Worm (Caenorhabditis elegans) whole organism, L4 larva: ENCODE data around the gene F09E5.16.
A peak's percentile ranks its signal among the peaks of the same experiment; 100 is the strongest.

Experiments
- T20F7.1 ChIP-seq: fragments of 200-800 bp; sonication (Bioruptor generic); optimal IDR thresholded peaks from 2 replicates; lab custom pipeline; 2018; ENCODE audit warnings: mild to moderate bottlenecking, missing genetic modification characterization, missing compliant biosample characterization
- Y5F2A.4 ChIP-seq: fragments of 200-800 bp; sonication (Bioruptor generic); optimal IDR thresholded peaks from 2 replicates; lab custom pipeline; 2018; ENCODE audit warnings: mild to moderate bottlenecking, missing genetic modification characterization, missing compliant biosample characterization
- Y75B8A.6 ChIP-seq: fragments of 200-800 bp; sonication (Bioruptor generic); IDR thresholded peaks from 2 replicates; pipeline ENCODE4 v1.3.6; 2022; ENCODE audit warnings: missing genetic modification reagents, missing genetic modification characterization, missing compliant biosample characterization
- ZK546.5 ChIP-seq, 2 experiments: sonication (generic microtip); optimal IDR thresholded peaks; 2 replicates each; lab custom pipeline; 2017; ENCODE audit warnings: missing biosample characterization in 2 of 2, missing genetic modification characterization in 2 of 2
- ceh-32 ChIP-seq: sonication (generic microtip); optimal IDR thresholded peaks from 2 replicates; lab custom pipeline; 2016; ENCODE audit warnings: mild to moderate bottlenecking, missing genetic modification characterization, missing compliant biosample characterization; ENCODE audit not compliant: poor library complexity
- ctbp-1 ChIP-seq: fragments of 200-800 bp; sonication (Bioruptor generic); IDR thresholded peaks from 2 replicates; pipeline ENCODE4 v1.3.6; 2022; ENCODE audit warnings: missing genetic modification reagents, missing genetic modification characterization, missing compliant biosample characterization
- daf-16 ChIP-seq, 3 experiments: sonication (generic microtip); optimal IDR thresholded peaks; 2 replicates each; lab custom pipeline; 2016 to 2017; ENCODE audit warnings: missing genetic modification characterization in 3 of 3, missing genetic modification reagents in 3 of 3, mild to moderate bottlenecking in 2 of 3, missing compliant biosample characterization in 2 of 3, missing biosample characterization in 1 of 3, moderate library complexity in 1 of 3
- daf-8 ChIP-seq: fragments of 200-800 bp; sonication (Bioruptor generic); IDR thresholded peaks from 2 replicates; pipeline ENCODE4 v1.3.6; 2022; ENCODE audit warnings: missing genetic modification characterization, missing compliant biosample characterization
- dmd-9 ChIP-seq: fragments of 200-800 bp; sonication (Bioruptor generic); IDR thresholded peaks from 2 replicates; pipeline ENCODE4 v1.3.6; 2022; ENCODE audit warnings: missing genetic modification reagents, missing genetic modification characterization, missing compliant biosample characterization
- dpl-1 ChIP-seq: fragments of 150-350 bp; optimal IDR thresholded peaks from 2 replicates; lab custom pipeline; 2014; ENCODE audit warnings: missing biosample characterization, missing genetic modification reagents, missing genetic modification characterization
- duxl-1 ChIP-seq: sonication (generic microtip); optimal IDR thresholded peaks from 2 replicates; lab custom pipeline; 2016; ENCODE audit warnings: mild to moderate bottlenecking, missing genetic modification characterization, moderate library complexity, missing compliant biosample characterization; ENCODE audit not compliant: poor library complexity
- fos-1 ChIP-seq: fragments of 150-350 bp; optimal IDR thresholded peaks from 2 replicates; lab custom pipeline; 2014; ENCODE audit warnings: missing biosample characterization, missing genetic modification characterization
- gei-8 ChIP-seq: fragments of 200-800 bp; sonication (Bioruptor generic); optimal IDR thresholded peaks from 2 replicates; lab custom pipeline; 2018; ENCODE audit warnings: mild to moderate bottlenecking, missing genetic modification characterization, missing compliant biosample characterization
- hlh-11 ChIP-seq: fragments of 200-800 bp; sonication (Bioruptor generic); optimal IDR thresholded peaks from 2 replicates; lab custom pipeline; 2018; ENCODE audit warnings: mild to moderate bottlenecking, missing genetic modification characterization, missing compliant biosample characterization
- hlh-30 ChIP-seq: sonication (generic microtip); optimal IDR thresholded peaks from 2 replicates; lab custom pipeline; 2017; ENCODE audit warnings: antibody characterized with exemption, mild to moderate bottlenecking, missing genetic modification characterization, missing compliant biosample characterization; ENCODE audit not compliant: insufficient read depth
- hmg-1.1 ChIP-seq: fragments of 200-800 bp; sonication (Bioruptor generic); IDR thresholded peaks from 2 replicates; pipeline ENCODE4 v1.3.6; 2022; ENCODE audit warnings: missing genetic modification reagents, missing genetic modification characterization, missing compliant biosample characterization
- lim-7 ChIP-seq: fragments of 200-800 bp; sonication (Bioruptor generic); IDR thresholded peaks from 2 replicates; pipeline ENCODE4 v1.3.6; 2022; ENCODE audit warnings: missing genetic modification characterization, missing compliant biosample characterization
- lin-13 ChIP-seq: fragments of 150-350 bp; optimal IDR thresholded peaks from 2 replicates; lab custom pipeline; 2014; ENCODE audit warnings: missing biosample characterization, missing genetic modification reagents, missing genetic modification characterization
- lin-15B ChIP-seq: fragments of 150-350 bp; sonication (generic microtip); optimal IDR thresholded peaks from 3 replicates; lab custom pipeline; 2014; ENCODE audit warnings: missing biosample characterization, missing genetic modification characterization
- lin-38 ChIP-seq: fragments of 200-800 bp; sonication (Bioruptor generic); IDR thresholded peaks from 2 replicates; pipeline ENCODE4 v1.3.6; 2022; ENCODE audit warnings: missing genetic modification reagents, missing genetic modification characterization, missing compliant biosample characterization
- lin-39 ChIP-seq: fragments of 150-350 bp; optimal IDR thresholded peaks from 2 replicates; lab custom pipeline; 2014; ENCODE audit warnings: missing biosample characterization, missing genetic modification reagents, missing genetic modification characterization
- mep-1 ChIP-seq: fragments of 150-350 bp; sonication (generic microtip); optimal IDR thresholded peaks from 3 replicates; lab custom pipeline; 2014; ENCODE audit warnings: missing biosample characterization, missing genetic modification characterization
- mes-2 ChIP-seq: sonication (generic microtip); optimal IDR thresholded peaks from 2 replicates; lab custom pipeline; 2016; ENCODE audit warnings: missing genotype, mild to moderate bottlenecking, missing genetic modification characterization, missing compliant biosample characterization; ENCODE audit not compliant: poor library complexity, severe bottlenecking
- mxl-2 ChIP-seq: fragments of 200-800 bp; sonication (Bioruptor generic); conservative IDR thresholded peaks from 2 replicates; pipeline ENCODE4 v1.3.6; 2022; ENCODE audit warnings: missing genetic modification reagents, missing genetic modification characterization, missing compliant biosample characterization
- nhr-11 ChIP-seq: fragments of 150-350 bp; optimal IDR thresholded peaks from 2 replicates; lab custom pipeline; 2014; ENCODE audit warnings: missing biosample characterization, missing genetic modification characterization
- nhr-28 ChIP-seq: fragments of 150-350 bp; optimal IDR thresholded peaks from 2 replicates; lab custom pipeline; 2014; ENCODE audit warnings: missing biosample characterization, missing genetic modification characterization
- nhr-76 ChIP-seq: fragments of 150-350 bp; optimal IDR thresholded peaks from 2 replicates; lab custom pipeline; 2014; ENCODE audit warnings: missing biosample characterization, missing genetic modification characterization
- pha-4 ChIP-seq, 2 experiments: fragments of 150-350 bp in 1 of 2; fragments of 200-800 bp in 1 of 2; sonication (Bioruptor generic) in 1 of 2; IDR thresholded peaks in 1 of 2; optimal IDR thresholded peaks in 1 of 2; 2 replicates each; pipeline versions ENCODE4 v1.3.6 to Lab custom; 2014 to 2022; ENCODE audit warnings: missing genetic modification characterization in 2 of 2, missing genetic modification reagents in 2 of 2, missing biosample characterization in 1 of 2, missing compliant biosample characterization in 1 of 2
- php-3 ChIP-seq: fragments of 200-800 bp; sonication (Bioruptor generic); IDR thresholded peaks from 2 replicates; pipeline ENCODE4 v1.3.6; 2022; ENCODE audit warnings: missing genetic modification reagents, missing genetic modification characterization, missing compliant biosample characterization
- sdz-12 ChIP-seq: fragments of 200-800 bp; sonication (Bioruptor generic); optimal IDR thresholded peaks from 2 replicates; lab custom pipeline; 2018; ENCODE audit warnings: mild to moderate bottlenecking, missing genetic modification characterization, missing compliant biosample characterization
- snpc-1.2 ChIP-seq: fragments of 200-800 bp; sonication (Bioruptor generic); IDR thresholded peaks from 2 replicates; pipeline ENCODE4 v1.3.6; 2022; ENCODE audit warnings: missing genetic modification reagents, missing genetic modification characterization, missing compliant biosample characterization
- spr-3 ChIP-seq: fragments of 200-800 bp; sonication (Bioruptor generic); optimal IDR thresholded peaks from 2 replicates; lab custom pipeline; 2018; ENCODE audit warnings: mild to moderate bottlenecking, missing genetic modification characterization, missing compliant biosample characterization
- unc-130 ChIP-seq: sonication (generic microtip); optimal IDR thresholded peaks from 2 replicates; lab custom pipeline; 2016; ENCODE audit warnings: missing genetic modification reagents, missing genetic modification characterization, missing compliant biosample characterization
- unc-62 ChIP-seq, 3 experiments: fragments of 150-350 bp in 1 of 3; sonication (generic microtip); optimal IDR thresholded peaks in 2 of 3; peaks in 1 of 3; 1 replicate in 1 of 3; 2 replicates in 2 of 3; lab custom pipeline; 2014 to 2017; ENCODE audit warnings: missing biosample characterization in 3 of 3, missing genetic modification characterization in 3 of 3, missing genetic modification reagents in 3 of 3, missing genotype in 1 of 3
- zfp-3 ChIP-seq: fragments of 200-800 bp; sonication (Bioruptor generic); conservative IDR thresholded peaks from 2 replicates; pipeline ENCODE4 v1.3.6; 2022; ENCODE audit warnings: missing genetic modification reagents, missing genetic modification characterization, missing compliant biosample characterization
- zip-11 ChIP-seq: fragments of 200-800 bp; sonication (Bioruptor generic); IDR thresholded peaks from 2 replicates; pipeline ENCODE4 v1.3.6; 2022; ENCODE audit warnings: missing genetic modification characterization, missing compliant biosample characterization
- zip-2 ChIP-seq: fragments of 150-350 bp; optimal IDR thresholded peaks from 2 replicates; lab custom pipeline; 2014; ENCODE audit warnings: missing biosample characterization, missing genetic modification characterization

Gene F09E5.16

DNA sequence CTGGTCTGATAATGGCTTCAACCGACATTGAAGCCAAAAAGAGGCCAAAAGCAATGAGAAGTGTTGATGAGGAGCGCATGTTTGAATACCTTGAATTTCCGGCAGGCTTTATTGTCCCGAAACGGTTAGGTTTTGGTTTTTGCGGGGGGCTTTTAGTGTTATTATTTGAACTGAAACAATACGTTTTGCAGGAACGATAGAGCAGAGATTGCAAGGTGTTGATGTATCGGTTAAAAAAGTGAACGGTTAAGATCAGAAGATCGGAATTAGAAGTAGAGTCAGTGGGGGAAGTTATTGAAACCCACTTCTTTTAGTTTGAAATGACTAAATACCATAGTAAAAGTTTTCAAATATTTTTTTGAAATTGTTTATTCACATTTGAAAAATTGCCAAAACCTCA lies 42.0 kb upstream of the F09E5.16 start, which contains the start of gene clec-141:
Gene clec-141 (minus strand): TSS at position 101 of the 400 bp plus-strand sequence.
- TF ChIP-seq hmg-1.1 (GFP tag; lab: Robert Waterston, UW) (no peak), ZK546.5 (tag; optimal IDR thresholded peaks at IDR 0.05; lab: Kevin White, UChicago) (no peak), dpl-1 (GFP tag; lab: Kevin White, UChicago) (no peak), gei-8 (GFP tag; lab: Kevin White, UChicago) (no peak), snpc-1.2 (no peak), sdz-12 (GFP tag; lab: Kevin White, UChicago) (no peak), spr-3 (GFP tag; lab: Kevin White, UChicago) (no peak), mep-1 (tag; lab: Kevin White, UChicago) (no peak)

DNA sequence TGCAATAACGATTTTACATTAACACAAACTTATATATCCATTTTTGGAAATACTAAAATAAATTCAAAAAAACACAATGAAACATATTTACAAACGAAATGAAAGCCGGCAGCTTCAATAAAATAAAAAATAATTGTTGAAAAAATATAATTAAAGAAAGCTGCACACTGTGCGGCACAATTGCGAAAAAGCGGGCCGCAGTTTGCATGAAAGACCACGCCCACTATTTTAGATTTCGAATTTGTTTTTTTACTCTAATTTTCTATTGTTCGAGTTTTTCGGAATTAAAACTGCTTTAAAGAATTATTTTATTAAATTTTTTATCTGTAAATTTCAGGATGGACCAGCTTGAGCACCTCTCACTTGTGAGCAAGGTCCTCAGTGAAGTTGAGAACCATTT lies 33.7 kb upstream of the F09E5.16 start, which contains the start of gene mog-5:
Gene mog-5 (plus strand): TSS at position 338 of the 400 bp plus-strand sequence.
- TF ChIP-seq snpc-1.2 (no peak), hlh-11 (tag; lab: Kevin White, UChicago) (no peak), lin-13 (GFP tag; lab: Kevin White, UChicago) (no peak), php-3 (no peak), nhr-11 (tag; lab: Kevin White, UChicago) (no peak), mxl-2 (no peak), lin-38 (peak; percentile 40; the same call in 1 of the 2 replicates), unc-62 (GFP tag; optimal IDR thresholded peaks at IDR 0.05 in 1 of 2; lab: Kevin White, UChicago) (no peak), unc-62 (tag; optimal IDR thresholded peaks at IDR 0.05; lab: Kevin White, UChicago) (no peak), dmd-9 (GFP tag; lab: Robert Waterston, UW) (no peak), hlh-30 (tag; lab: Kevin White, UChicago) (peak; percentile 23), zfp-3 (GFP tag; lab: Robert Waterston, UW) (no peak), daf-8 (GFP tag; lab: Robert Waterston, UW) (no peak), lim-7 (GFP tag; lab: Robert Waterston, UW) (no peak), ceh-32 (tag; lab: Kevin White, UChicago) (no peak), pha-4 (GFP tag; IDR thresholded peaks at IDR 0.05; lab: Robert Waterston, UW) (no peak), pha-4 (tag; optimal IDR thresholded peaks at IDR 0.05; lab: Kevin White, UChicago) (peak; percentile 25), nhr-76 (no peak), fos-1 (tag; lab: Kevin White, UChicago) (no peak), duxl-1 (no peak), dpl-1 (GFP tag; lab: Kevin White, UChicago) (peak; percentile 26), mes-2 (peak; percentile 77), lin-15B (tag; lab: Kevin White, UChicago) (no peak)

DNA sequence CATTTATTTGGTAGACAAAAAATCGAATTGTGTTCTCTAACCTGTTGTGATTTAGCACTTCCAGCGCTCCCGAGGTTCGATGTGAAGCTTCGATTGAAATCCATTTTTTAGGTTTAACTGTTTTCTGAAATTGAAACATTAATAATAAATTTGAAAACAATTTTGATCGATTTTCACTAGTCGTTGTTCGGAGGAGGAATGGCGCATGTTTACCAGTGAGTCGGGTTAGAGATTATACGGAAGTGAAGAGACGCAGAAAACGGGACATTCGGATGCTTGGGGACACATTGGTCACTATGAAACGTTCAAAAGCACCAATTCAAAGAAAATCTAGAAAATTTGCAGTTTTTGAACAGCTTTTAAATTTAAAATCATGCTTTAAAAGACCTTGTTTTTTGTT lies 33.2 kb upstream of the F09E5.16 start, which contains the start of gene fbxl-3:
Gene fbxl-3 (minus strand): TSS at position 124 of the 400 bp plus-strand sequence.
- TF ChIP-seq nhr-28 (tag; lab: Kevin White, UChicago), result peak; percentile 2
- TF ChIP-seq T20F7.1, result no peak
- no peak for TF ChIP-seq unc-130 (GFP tag; lab: Kevin White, UChicago)
- no peak for TF ChIP-seq Y75B8A.6 (GFP tag; lab: Robert Waterston, UW)
- TF ChIP-seq zip-11 (GFP tag; lab: Robert Waterston, UW), result no peak
- TF ChIP-seq hlh-11 (tag; lab: Kevin White, UChicago), result peak; percentile 11
- no peak for TF ChIP-seq Y5F2A.4 (GFP tag; lab: Kevin White, UChicago)
- TF ChIP-seq zip-2 (tag; lab: Kevin White, UChicago), result no peak
- TF ChIP-seq duxl-1, result no peak
- no peak for TF ChIP-seq daf-16 (GFP tag; optimal IDR thresholded peaks at IDR 0.05; lab: Kevin White, UChicago)
- TF ChIP-seq daf-16 (tag; optimal IDR thresholded peaks at IDR 0.05; lab: Kevin White, UChicago), result peak; percentile 61
- no peak for TF ChIP-seq ctbp-1 (GFP tag; lab: Robert Waterston, UW)
- no peak for TF ChIP-seq lin-39 (tag; lab: Kevin White, UChicago)
